Fruit fly (Drosophila melanogaster) Kc167 (cell line): ENCODE data around the gene JhI-21.

Experiments used
- Myc ChIP-seq: fragments of >200 bp; optimal IDR thresholded peaks from 2 replicates; lab custom pipeline; 2017; ENCODE audit warnings: missing external identifiers
- Sin3A ChIP-seq: fragments of >200 bp; optimal IDR thresholded peaks from 2 replicates; lab custom pipeline; 2018; ENCODE audit warnings: missing external identifiers
- h ChIP-seq: fragments of >200 bp; optimal IDR thresholded peaks from 3 replicates; lab custom pipeline; 2018; ENCODE audit warnings: missing external identifiers
- insv ChIP-seq: fragments of >200 bp; optimal IDR thresholded peaks from 3 replicates; lab custom pipeline; 2018; ENCODE audit warnings: missing external identifiers
- psq ChIP-seq: fragments of >200 bp; optimal IDR thresholded peaks from 2 replicates; lab custom pipeline; 2017; ENCODE audit warnings: missing external identifiers
- ttk ChIP-seq: sonication (Bioruptor generic); optimal IDR thresholded peaks from 2 replicates; lab custom pipeline; 2017; ENCODE audit warnings: missing external identifiers

The JhI-21 gene

dm6 chr2L:12046856-12047230, 9.0 kb downstream of the JhI-21 start:
- TF ChIP-seq Myc (lab: Kevin White, UChicago) (no peak), h (no peak), ttk (lab: Kevin White, UChicago) (no peak), Sin3A (no peak), psq (lab: Kevin White, UChicago) (no peak), insv (lab: Kevin White, UChicago) (no peak)

- TF ChIP-seq h (no peak), insv (lab: Kevin White, UChicago) (no peak), ttk (lab: Kevin White, UChicago) (no peak)
Observed at dm6 chr2L:12045941-12046855, 9.6 kb downstream of the JhI-21 start, which contains the start of gene CG6770. Gene CG6770 (minus strand): TSS chr2L:12046118.

dm6 chr2L:12045578-12045940, 10.3 kb downstream of the JhI-21 start:
- no peak for TF ChIP-seq insv (lab: Kevin White, UChicago)
- no peak for TF ChIP-seq Myc (lab: Kevin White, UChicago)
- TF ChIP-seq Sin3A: no peak
- no peak for TF ChIP-seq psq (lab: Kevin White, UChicago)
- TF ChIP-seq ttk (lab: Kevin White, UChicago): no peak
- TF ChIP-seq h: no peak

- TF ChIP-seq insv (lab: Kevin White, UChicago): no peak
- TF ChIP-seq Sin3A: no peak
- TF ChIP-seq Myc (lab: Kevin White, UChicago): no peak
- TF ChIP-seq psq (lab: Kevin White, UChicago): no peak
- no peak for TF ChIP-seq ttk (lab: Kevin White, UChicago)
Observed at dm6 chr2L:12044613-12045350, 11.1 kb downstream of the JhI-21 start, which contains the start of gene CG6785. Gene CG6785 (minus strand): TSS chr2L:12045200.

- TF ChIP-seq Sin3A (no peak), insv (lab: Kevin White, UChicago) (no peak), h (no peak), ttk (lab: Kevin White, UChicago) (no peak), Myc (lab: Kevin White, UChicago) (no peak), psq (lab: Kevin White, UChicago) (no peak)
Observed at dm6 chr2L:12040510-12040909, 15.3 kb downstream of the JhI-21 start, which contains the start of gene CG6766. Gene CG6766 (minus strand): TSS chr2L:12040689.

dm6 chr2L:12038177-12038581, 17.7 kb downstream of the JhI-21 start, which contains the start of gene Tom70:
Gene Tom70 (minus strand): TSS chr2L:12038511.
- TF ChIP-seq ttk (lab: Kevin White, UChicago) (no peak), h (no peak), Myc (lab: Kevin White, UChicago) (no peak), insv (lab: Kevin White, UChicago) (no peak), psq (lab: Kevin White, UChicago) (no peak)

dm6 chr2L:12033890-12034289, 22.0 kb downstream of the JhI-21 start, which contains the start of gene CG18788:
Gene CG18788 (plus strand): TSS chr2L:12034190.
- TF ChIP-seq ttk (lab: Kevin White, UChicago) (no peak), psq (lab: Kevin White, UChicago) (no peak), insv (lab: Kevin White, UChicago) (no peak), Sin3A (no peak), h (no peak)

- TF ChIP-seq insv (lab: Kevin White, UChicago): no peak
- no peak for TF ChIP-seq Myc (lab: Kevin White, UChicago)
- no peak for TF ChIP-seq h
- TF ChIP-seq ttk (lab: Kevin White, UChicago): no peak
- TF ChIP-seq psq (lab: Kevin White, UChicago): no peak
- no peak for TF ChIP-seq Sin3A
Observed at dm6 chr2L:12030552-12031131, 25.2 kb downstream of the JhI-21 start.

- TF ChIP-seq Myc (lab: Kevin White, UChicago) (no peak), psq (lab: Kevin White, UChicago) (no peak), ttk (lab: Kevin White, UChicago) (no peak), Sin3A (no peak), insv (lab: Kevin White, UChicago) (no peak), h (no peak)
Observed at dm6 chr2L:12029594-12030197, 26.1 kb downstream of the JhI-21 start.

- TF ChIP-seq ttk (lab: Kevin White, UChicago): no peak
- no peak for TF ChIP-seq Myc (lab: Kevin White, UChicago)
- no peak for TF ChIP-seq insv (lab: Kevin White, UChicago)
- TF ChIP-seq Sin3A: no peak
- no peak for TF ChIP-seq psq (lab: Kevin White, UChicago)
- TF ChIP-seq h: no peak
Observed at dm6 chr2L:12028808-12029207, 27.0 kb downstream of the JhI-21 start.

- TF ChIP-seq psq (lab: Kevin White, UChicago) (no peak), Myc (lab: Kevin White, UChicago) (no peak), insv (lab: Kevin White, UChicago) (no peak), Sin3A (no peak), ttk (lab: Kevin White, UChicago) (no peak), h (no peak)
Observed at dm6 chr2L:12028102-12028501, 27.7 kb downstream of the JhI-21 start.
